Worm (Caenorhabditis elegans): ENCODE data around the gene ztf-17.

The ztf-17 gene

ce11 chrII:7877744-7878468 is 7.9 kb upstream of the ztf-17 start, which contains the start of gene T01H3.2:
Gene T01H3.2, minus strand, starts transcription at chrII:7877994.
- TF ChIP-seq ama-1 (optimal IDR thresholded peaks at IDR 0.05) (no peak), ceh-36 (tag; optimal IDR thresholded peaks at IDR 0.05) (no peak), tra-4 (tag; optimal IDR thresholded peaks at IDR 0.05) (no peak), sea-1 (GFP tag; conservative IDR thresholded peaks at IDR 0.05) (no peak), hmg-4 (GFP tag; optimal IDR thresholded peaks at IDR 0.05) (no peak), hnd-1 (tag; optimal IDR thresholded peaks at IDR 0.05) (no peak), B0310.2 (tag; optimal IDR thresholded peaks at IDR 0.05) (no peak), hmbx-1 (tag; optimal IDR thresholded peaks at IDR 0.05) (no peak), tbx-37 (GFP tag; conservative IDR thresholded peaks at IDR 0.05) (no peak), aly-1 (tag; optimal IDR thresholded peaks at IDR 0.05) (no peak), F13C5.2 (tag; optimal IDR thresholded peaks at IDR 0.05) (no peak), pes-1 (GFP tag; IDR thresholded peaks at IDR 0.05) (no peak), tbx-11 (GFP tag; IDR thresholded peaks at IDR 0.05) (no peak), ets-7 (tag; optimal IDR thresholded peaks at IDR 0.05) (no peak), scrt-1 (GFP tag; IDR thresholded peaks at IDR 0.05) (no peak), flt-1 (GFP tag; IDR thresholded peaks at IDR 0.05) (no peak)

ce11 chrII:7873843-7874372 is 3.9 kb upstream of the ztf-17 start, which contains the start of gene T01H3.3:
Gene T01H3.3, minus strand, starts transcription at chrII:7873893.
- TF ChIP-seq ets-7 (tag; optimal IDR thresholded peaks at IDR 0.05) (no peak), tra-4 (tag; optimal IDR thresholded peaks at IDR 0.05) (no peak), scrt-1 (GFP tag; IDR thresholded peaks at IDR 0.05) (no peak), ceh-36 (tag; optimal IDR thresholded peaks at IDR 0.05) (no peak), hmg-4 (GFP tag; optimal IDR thresholded peaks at IDR 0.05) (no peak), sea-1 (GFP tag; conservative IDR thresholded peaks at IDR 0.05) (no peak), hnd-1 (tag; optimal IDR thresholded peaks at IDR 0.05) (no peak), hmbx-1 (tag; optimal IDR thresholded peaks at IDR 0.05) (no peak), ama-1 (optimal IDR thresholded peaks at IDR 0.05) (no peak), pes-1 (GFP tag; IDR thresholded peaks at IDR 0.05) (no peak), tbx-11 (GFP tag; IDR thresholded peaks at IDR 0.05) (no peak)

- TF ChIP-seq ets-7 (tag; optimal IDR thresholded peaks at IDR 0.05) (no peak), F13C5.2 (tag; optimal IDR thresholded peaks at IDR 0.05) (no peak), flt-1 (GFP tag; IDR thresholded peaks at IDR 0.05) (no peak), tbx-11 (GFP tag; IDR thresholded peaks at IDR 0.05) (no peak), tbx-37 (GFP tag; conservative IDR thresholded peaks at IDR 0.05) (no peak), ama-1 (optimal IDR thresholded peaks at IDR 0.05) (no peak), pes-1 (GFP tag; IDR thresholded peaks at IDR 0.05) (no peak), hnd-1 (tag; optimal IDR thresholded peaks at IDR 0.05) (no peak), ceh-36 (tag; optimal IDR thresholded peaks at IDR 0.05) (no peak), B0310.2 (tag; optimal IDR thresholded peaks at IDR 0.05) (no peak), aly-1 (tag; optimal IDR thresholded peaks at IDR 0.05) (no peak), tra-4 (tag; optimal IDR thresholded peaks at IDR 0.05) (no peak), hmg-4 (GFP tag; optimal IDR thresholded peaks at IDR 0.05) (no peak), scrt-1 (GFP tag; IDR thresholded peaks at IDR 0.05) (no peak), ceh-13 (GFP tag; optimal IDR thresholded peaks at IDR 0.05) (no peak), hmbx-1 (tag; optimal IDR thresholded peaks at IDR 0.05) (no peak), sea-1 (GFP tag; conservative IDR thresholded peaks at IDR 0.05) (no peak)
Measured at ce11 chrII:7870632-7871031, 670 bp upstream of the ztf-17 start.

DNA sequence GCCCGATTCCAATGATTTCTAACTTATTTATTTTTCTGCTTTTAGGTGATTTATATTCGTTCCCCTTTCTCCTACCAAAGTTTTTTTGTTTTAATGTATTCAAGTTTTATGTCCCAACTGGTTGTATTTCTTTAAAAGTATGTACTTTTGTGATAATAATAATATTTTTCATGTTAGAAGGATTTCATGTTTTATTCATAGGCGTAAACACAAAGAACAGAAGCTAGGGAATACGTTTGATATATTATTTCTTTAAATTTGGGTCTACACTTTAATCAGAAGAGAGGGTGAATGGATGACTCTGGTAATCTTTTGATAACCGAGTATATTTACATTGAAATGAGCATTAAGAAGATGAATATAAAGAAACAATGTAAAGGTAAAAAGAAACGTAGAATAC is 3.9 kb downstream of the ztf-17 start:
- TF ChIP-seq ceh-13 (GFP tag; optimal IDR thresholded peaks at IDR 0.05) (no peak), sea-1 (GFP tag; conservative IDR thresholded peaks at IDR 0.05) (no peak), aly-1 (tag; optimal IDR thresholded peaks at IDR 0.05) (no peak), tra-4 (tag; optimal IDR thresholded peaks at IDR 0.05) (no peak), hnd-1 (tag; optimal IDR thresholded peaks at IDR 0.05) (no peak), ama-1 (optimal IDR thresholded peaks at IDR 0.05) (no peak), tbx-11 (GFP tag; IDR thresholded peaks at IDR 0.05) (no peak), scrt-1 (GFP tag; IDR thresholded peaks at IDR 0.05) (no peak), ceh-36 (tag; optimal IDR thresholded peaks at IDR 0.05) (no peak), B0310.2 (tag; optimal IDR thresholded peaks at IDR 0.05) (no peak), ets-7 (tag; optimal IDR thresholded peaks at IDR 0.05) (no peak), tbx-37 (GFP tag; conservative IDR thresholded peaks at IDR 0.05) (no peak), flt-1 (GFP tag; IDR thresholded peaks at IDR 0.05) (no peak), hmg-4 (GFP tag; optimal IDR thresholded peaks at IDR 0.05) (no peak), pes-1 (GFP tag; IDR thresholded peaks at IDR 0.05) (no peak), F13C5.2 (tag; optimal IDR thresholded peaks at IDR 0.05) (no peak)

ce11 chrII:7864892-7865291 is 5.1 kb downstream of the ztf-17 start:
- no peak for TF ChIP-seq tbx-37 (GFP tag; conservative IDR thresholded peaks at IDR 0.05)
- TF ChIP-seq ceh-36 (tag; optimal IDR thresholded peaks at IDR 0.05) = no peak
- no peak for TF ChIP-seq ets-7 (tag; optimal IDR thresholded peaks at IDR 0.05)
- no peak for TF ChIP-seq tbx-11 (GFP tag; IDR thresholded peaks at IDR 0.05)
- no peak for TF ChIP-seq ceh-13 (GFP tag; optimal IDR thresholded peaks at IDR 0.05)
- no peak for TF ChIP-seq hmbx-1 (tag; optimal IDR thresholded peaks at IDR 0.05)
- no peak for TF ChIP-seq aly-1 (tag; optimal IDR thresholded peaks at IDR 0.05)

- TF ChIP-seq scrt-1 (GFP tag; IDR thresholded peaks at IDR 0.05) (no peak), tbx-11 (GFP tag; IDR thresholded peaks at IDR 0.05) (no peak)
Measured at ce11 chrII:7864207-7864606, 5.8 kb downstream of the ztf-17 start, which contains the start of gene ostb-1. Gene ostb-1, plus strand, starts transcription at chrII:7864507.

ce11 chrII:7863480-7864125 is 6.4 kb downstream of the ztf-17 start:
- TF ChIP-seq hnd-1 (tag; optimal IDR thresholded peaks at IDR 0.05) (no peak), F13C5.2 (tag; optimal IDR thresholded peaks at IDR 0.05) (no peak), pes-1 (GFP tag; IDR thresholded peaks at IDR 0.05) (peak; percentile 57; the same call in 1 of the 2 replicates), sea-1 (GFP tag; conservative IDR thresholded peaks at IDR 0.05) (no peak), ets-7 (tag; optimal IDR thresholded peaks at IDR 0.05) (no peak)
